Worm (Caenorhabditis elegans): Measurements from ENCODE around the gene set-9.

Gene set-9

ce11 chrIV:4265951-4266350 is 41.7 kb upstream of the set-9 start:
- TF ChIP-seq dmd-6 (GFP tag; IDR thresholded peaks at IDR 0.05) (no peak), ceh-20 (GFP tag; IDR thresholded peaks at IDR 0.05) (no peak), ZK546.5 (tag; optimal IDR thresholded peaks at IDR 0.05) (no peak), T20F7.1 (GFP tag; optimal IDR thresholded peaks at IDR 0.05) (no peak), dmd-8 (GFP tag; IDR thresholded peaks at IDR 0.05) (0 out of 2 replicates have a peak, but pooled peaks have one; percentile 35), set-16 (GFP tag; IDR thresholded peaks at IDR 0.05) (peak; percentile 60; the same call in 1 of the 2 replicates), Y5F2A.4 (GFP tag; optimal IDR thresholded peaks at IDR 0.05) (no peak)

- TF ChIP-seq tra-1 (GFP tag; IDR thresholded peaks at IDR 0.05) (no peak), duxl-1 (tag; optimal IDR thresholded peaks at IDR 0.05; ENCODE audit: poor library complexity) (no peak), lin-29 (GFP tag; IDR thresholded peaks at IDR 0.05) (no peak), spr-1 (tag; optimal IDR thresholded peaks at IDR 0.05) (no peak), daf-8 (GFP tag; IDR thresholded peaks at IDR 0.05) (no peak), pha-4 (GFP tag; IDR thresholded peaks at IDR 0.05) (no peak), pha-4 (tag; optimal IDR thresholded peaks at IDR 0.05) (no peak), nhr-237 (tag; optimal IDR thresholded peaks at IDR 0.05) (no peak), ceh-82 (tag; optimal IDR thresholded peaks at IDR 0.05) (no peak), set-16 (GFP tag; IDR thresholded peaks at IDR 0.05) (no peak), T20F7.1 (GFP tag; optimal IDR thresholded peaks at IDR 0.05) (no peak), attf-4 (tag; optimal IDR thresholded peaks at IDR 0.05) (no peak), T26A8.4 (GFP tag; IDR thresholded peaks at IDR 0.05) (no peak), F44E2.7 (GFP tag; IDR thresholded peaks at IDR 0.05) (no peak), dmd-8 (GFP tag; IDR thresholded peaks at IDR 0.05) (no peak), ceh-44 (GFP tag; IDR thresholded peaks at IDR 0.05) (no peak), mxl-2 (GFP tag; conservative IDR thresholded peaks at IDR 0.05) (no peak), madf-5 (GFP tag; IDR thresholded peaks at IDR 0.05) (no peak), ceh-28 (tag; optimal IDR thresholded peaks at IDR 0.05) (no peak)
These were observed 40.4 kb upstream of the set-9 start, which contains the start of gene F36A4.4 for ce11 chrIV:4267320-4267719. Gene F36A4.4 (plus strand): TSS chrIV:4267620.

- peak in 1 of 2 experiments; percentile 73 for TF ChIP-seq unc-62 (GFP tag; optimal IDR thresholded peaks at IDR 0.05 in 1 of 2)
- TF ChIP-seq unc-62 (tag; optimal IDR thresholded peaks at IDR 0.05) = no peak
- no peak for TF ChIP-seq lin-15B (tag; optimal IDR thresholded peaks at IDR 0.05)
- TF ChIP-seq lsy-2 (tag; optimal IDR thresholded peaks at IDR 0.05) = no peak
These were observed 38.4 kb upstream of the set-9 start, which contains the start of gene F36A4.3 for ce11 chrIV:4269308-4269707. Gene F36A4.3 (plus strand): TSS chrIV:4269608.

- TF ChIP-seq nhr-42 (GFP tag; IDR thresholded peaks at IDR 0.05) (no peak), saeg-2 (GFP tag; IDR thresholded peaks at IDR 0.05) (no peak), egl-43 (GFP tag; IDR thresholded peaks at IDR 0.05) (no peak), lin-38 (GFP tag; IDR thresholded peaks at IDR 0.05) (no peak)
These were observed 36.8 kb upstream of the set-9 start, which contains the start of gene F36A4.2 for ce11 chrIV:4270925-4271324. Gene F36A4.2 (plus strand): TSS chrIV:4271225.

- no peak for TF ChIP-seq zag-1 (tag; optimal IDR thresholded peaks at IDR 0.05)
- TF ChIP-seq dve-1 (tag; optimal IDR thresholded peaks at IDR 0.05; ENCODE audit: insufficient read depth) = no peak
- TF ChIP-seq aly-2 (tag; optimal IDR thresholded peaks at IDR 0.05) = no peak
- TF ChIP-seq pqm-1 (tag; optimal IDR thresholded peaks at IDR 0.05) = no peak
- no peak for TF ChIP-seq ctbp-1 (GFP tag; IDR thresholded peaks at IDR 0.05)
- TF ChIP-seq lin-13 (GFP tag; optimal IDR thresholded peaks at IDR 0.05) = no peak
- TF ChIP-seq nhr-25 (tag; optimal IDR thresholded peaks at IDR 0.05; ENCODE audit: borderline replicate concordance, insufficient read depth) = no peak
These were observed 35.5 kb upstream of the set-9 start, which contains the start of gene F36A4.1 for ce11 chrIV:4272167-4272566. Gene F36A4.1 (plus strand): TSS chrIV:4272467.
